Worm (Caenorhabditis elegans) whole organism, midembryonic: Measurements from ENCODE around the gene F01G12.18.

ENCODE experiments used
- T22C8.4 ChIP-seq: fragments of 200-800 bp; sonication (Bioruptor generic); IDR thresholded peaks from 2 replicates; pipeline ENCODE4 v1.3.6; 2022; ENCODE audit warnings: missing genetic modification characterization, missing compliant biosample characterization
- cog-1 ChIP-seq: sonication (generic microtip); optimal IDR thresholded peaks from 2 replicates; lab custom pipeline; 2016; ENCODE audit warnings: missing genetic modification characterization, missing compliant biosample characterization
- klf-2 ChIP-seq: fragments of 200-800 bp; sonication (Bioruptor generic); conservative IDR thresholded peaks from 2 replicates; pipeline ENCODE4 v1.3.6; 2022; ENCODE audit warnings: missing genetic modification reagents, missing genetic modification characterization, missing compliant biosample characterization
- ref-1 ChIP-seq: fragments of 200-800 bp; sonication (Bioruptor generic); conservative IDR thresholded peaks from 2 replicates; pipeline ENCODE4 v1.3.6; 2022; ENCODE audit warnings: missing genetic modification reagents, missing genetic modification characterization, missing compliant biosample characterization
- tab-1 ChIP-seq: fragments of 200-800 bp; sonication (Bioruptor generic); IDR thresholded peaks from 2 replicates; pipeline ENCODE4 v1.3.6; 2022; ENCODE audit warnings: missing genetic modification characterization, missing compliant biosample characterization
- ztf-23 ChIP-seq: fragments of 200-800 bp; sonication (Bioruptor generic); IDR thresholded peaks from 2 replicates; pipeline ENCODE4 v1.3.6; 2022; ENCODE audit warnings: missing genetic modification reagents, missing genetic modification characterization, missing compliant biosample characterization
- ztf-29 ChIP-seq: fragments of 200-800 bp; sonication (Bioruptor generic); IDR thresholded peaks from 2 replicates; pipeline ENCODE4 v1.3.6; 2022; ENCODE audit warnings: missing genetic modification reagents, missing genetic modification characterization, missing compliant biosample characterization

- TF ChIP-seq T22C8.4 (GFP tag; lab: Robert Waterston, UW) (no peak), ztf-29 (GFP tag; lab: Robert Waterston, UW) (no peak), klf-2 (GFP tag; lab: Robert Waterston, UW) (no peak), ref-1 (GFP tag; lab: Robert Waterston, UW) (no peak), cog-1 (tag; lab: Kevin White, UChicago) (no peak), ztf-23 (GFP tag; lab: Robert Waterston, UW) (no peak), tab-1 (GFP tag; lab: Robert Waterston, UW) (no peak)
Observed at ce11 chrX:16369454-16369853, 28.8 kb downstream of the F01G12.18 start.
